Worm (Caenorhabditis elegans) whole organism, mixed stage, embryonic: ENCODE data around the gene W09D10.5.
A peak's percentile ranks its signal among the peaks of the same experiment; 100 is the strongest.

Experiments
- M03D4.4 ChIP-seq: sonication (generic microtip); optimal IDR thresholded peaks from 2 replicates; lab custom pipeline; 2017; ENCODE audit warnings: mild to moderate bottlenecking, missing genetic modification characterization, missing compliant biosample characterization
- bed-3 ChIP-seq: fragments of 200-800 bp; sonication (Bioruptor generic); optimal IDR thresholded peaks from 3 replicates; lab custom pipeline; 2018; ENCODE audit warnings: mild to moderate bottlenecking, missing genetic modification characterization, moderate library complexity, missing compliant biosample characterization
- blmp-1 ChIP-seq: fragments of 150-350 bp; optimal IDR thresholded peaks from 2 replicates; lab custom pipeline; 2014; ENCODE audit warnings: missing biosample characterization, missing genetic modification characterization
- ceh-39 ChIP-seq: fragments of 150-350 bp; optimal IDR thresholded peaks from 2 replicates; lab custom pipeline; 2014; ENCODE audit warnings: missing biosample characterization, missing genetic modification characterization
- ceh-43 ChIP-seq: fragments of 200-800 bp; sonication (Bioruptor generic); optimal IDR thresholded peaks from 2 replicates; lab custom pipeline; 2018; ENCODE audit warnings: mild to moderate bottlenecking, missing genetic modification characterization, moderate library complexity, missing compliant biosample characterization
- ceh-83 ChIP-seq: fragments of 200-800 bp; sonication (Bioruptor generic); optimal IDR thresholded peaks from 2 replicates; lab custom pipeline; 2018; ENCODE audit warnings: mild to moderate bottlenecking, missing genetic modification characterization, missing compliant biosample characterization
- ces-1 ChIP-seq: fragments of 150-350 bp; optimal IDR thresholded peaks from 2 replicates; lab custom pipeline; 2014; ENCODE audit warnings: missing biosample characterization, missing genetic modification reagents, missing genetic modification characterization
- cnd-1 ChIP-seq: fragments of 200-800 bp; sonication (Bioruptor generic); optimal IDR thresholded peaks from 2 replicates; lab custom pipeline; 2018; ENCODE audit warnings: mild to moderate bottlenecking, missing genetic modification characterization, missing compliant biosample characterization
- drap-1 ChIP-seq: fragments of 200-800 bp; sonication (Bioruptor generic); optimal IDR thresholded peaks from 3 replicates; lab custom pipeline; 2018; ENCODE audit warnings: mild to moderate bottlenecking, missing genetic modification characterization, missing compliant biosample characterization
- elt-1 ChIP-seq: sonication (generic microtip); optimal IDR thresholded peaks from 2 replicates; lab custom pipeline; 2017; ENCODE audit warnings: missing genetic modification characterization, mild to moderate bottlenecking, missing compliant biosample characterization, antibody characterized with exemption, moderate library complexity, borderline replicate concordance; ENCODE audit not compliant: insufficient read depth
- elt-3 ChIP-seq: fragments of 150-350 bp; optimal IDR thresholded peaks from 2 replicates; lab custom pipeline; 2014; ENCODE audit warnings: missing biosample characterization, missing genetic modification characterization
- flh-1 ChIP-seq: fragments of 200-800 bp; sonication (Bioruptor generic); optimal IDR thresholded peaks from 2 replicates; lab custom pipeline; 2018; ENCODE audit warnings: mild to moderate bottlenecking, missing genetic modification characterization, moderate library complexity, missing compliant biosample characterization
- ham-2 ChIP-seq: fragments of 200-800 bp; sonication (Bioruptor generic); optimal IDR thresholded peaks from 2 replicates; lab custom pipeline; 2018; ENCODE audit warnings: mild to moderate bottlenecking, missing genetic modification characterization, missing compliant biosample characterization
- hlh-1 ChIP-seq: fragments of 150-350 bp; optimal IDR thresholded peaks from 2 replicates; lab custom pipeline; 2014; ENCODE audit warnings: missing biosample characterization, missing genetic modification reagents, missing genetic modification characterization
- lin-13 ChIP-seq: fragments of 150-350 bp; optimal IDR thresholded peaks from 2 replicates; lab custom pipeline; 2014; ENCODE audit warnings: missing biosample characterization, missing genetic modification characterization
- lin-32 ChIP-seq: fragments of 200-800 bp; sonication (Bioruptor generic); optimal IDR thresholded peaks from 2 replicates; lab custom pipeline; 2018; ENCODE audit warnings: mild to moderate bottlenecking, missing genetic modification characterization, missing compliant biosample characterization
- lsy-2 ChIP-seq: fragments of 150-350 bp; optimal IDR thresholded peaks from 2 replicates; lab custom pipeline; 2014; ENCODE audit warnings: missing biosample characterization, missing genetic modification characterization
- mab-5 ChIP-seq: fragments of 150-350 bp; optimal IDR thresholded peaks from 2 replicates; lab custom pipeline; 2014; ENCODE audit warnings: missing biosample characterization, missing genetic modification characterization
- mep-1 ChIP-seq: fragments of 150-350 bp; optimal IDR thresholded peaks from 2 replicates; lab custom pipeline; 2017; ENCODE audit warnings: missing biosample characterization, missing genetic modification reagents, missing genetic modification characterization, inconsistent platforms
- mls-2 ChIP-seq: sonication (generic microtip); optimal IDR thresholded peaks from 2 replicates; lab custom pipeline; 2016; ENCODE audit warnings: mild to moderate bottlenecking, missing genetic modification characterization, moderate library complexity, missing compliant biosample characterization
- nhr-12 ChIP-seq: fragments of 150-350 bp; optimal IDR thresholded peaks from 2 replicates; lab custom pipeline; 2014; ENCODE audit warnings: missing biosample characterization, missing genetic modification characterization
- nhr-2 ChIP-seq: fragments of 150-350 bp; optimal IDR thresholded peaks from 2 replicates; lab custom pipeline; 2014; ENCODE audit warnings: missing biosample characterization, missing genetic modification characterization
- nhr-237 ChIP-seq: fragments of 150-350 bp; optimal IDR thresholded peaks from 2 replicates; lab custom pipeline; 2014; ENCODE audit warnings: missing biosample characterization, missing genetic modification characterization
- nhr-28 ChIP-seq: fragments of 150-350 bp; optimal IDR thresholded peaks from 2 replicates; lab custom pipeline; 2014; ENCODE audit warnings: missing biosample characterization, missing genetic modification characterization
- nhr-76 ChIP-seq: sonication (generic microtip); optimal IDR thresholded peaks from 2 replicates; lab custom pipeline; 2017; ENCODE audit warnings: missing biosample characterization, missing genetic modification characterization
- pha-4 ChIP-seq: fragments of 150-350 bp; optimal IDR thresholded peaks from 2 replicates; lab custom pipeline; 2018; ENCODE audit warnings: missing biosample characterization, missing genetic modification reagents, missing genetic modification characterization
- sem-2 ChIP-seq: fragments of 200-800 bp; sonication (Bioruptor generic); optimal IDR thresholded peaks from 2 replicates; lab custom pipeline; 2018; ENCODE audit warnings: mild to moderate bottlenecking, missing genetic modification characterization, missing compliant biosample characterization
- snpc-4 ChIP-seq: fragments of 150-350 bp; optimal IDR thresholded peaks from 2 replicates; lab custom pipeline; 2014; ENCODE audit warnings: missing biosample characterization, missing genetic modification characterization
- sptf-1 ChIP-seq: sonication (generic microtip); optimal IDR thresholded peaks from 2 replicates; lab custom pipeline; 2017; ENCODE audit warnings: mild to moderate bottlenecking, missing genetic modification characterization, moderate library complexity, missing compliant biosample characterization
- tbx-8 ChIP-seq: fragments of 200-800 bp; sonication (Bioruptor generic); optimal IDR thresholded peaks from 2 replicates; lab custom pipeline; 2018; ENCODE audit warnings: mild to moderate bottlenecking, missing genetic modification characterization, moderate library complexity, missing compliant biosample characterization
- unc-120 ChIP-seq: sonication (generic microtip); optimal IDR thresholded peaks from 2 replicates; lab custom pipeline; 2017; ENCODE audit warnings: missing genetic modification characterization, missing compliant biosample characterization; ENCODE audit not compliant: poor library complexity, severe bottlenecking
- unc-39 ChIP-seq: fragments of 150-350 bp; optimal IDR thresholded peaks from 2 replicates; lab custom pipeline; 2014; ENCODE audit warnings: missing biosample characterization, missing genetic modification characterization
- unc-62 ChIP-seq: fragments of 150-350 bp; optimal IDR thresholded peaks from 2 replicates; lab custom pipeline; 2014; ENCODE audit warnings: missing biosample characterization, missing genetic modification reagents, missing genetic modification characterization
- zip-8 ChIP-seq: fragments of 150-350 bp; optimal IDR thresholded peaks from 2 replicates; lab custom pipeline; 2014; ENCODE audit warnings: missing biosample characterization, missing genetic modification characterization
- ztf-11 ChIP-seq: fragments of 150-350 bp; optimal IDR thresholded peaks from 2 replicates; lab custom pipeline; 2014; ENCODE audit warnings: missing biosample characterization, missing genetic modification characterization

W09D10.5 gene

ce11 chrIII:10734511-10735233 lies 23.3 kb upstream of the W09D10.5 start:
- TF ChIP-seq snpc-4 (no peak), ceh-43 (GFP tag; lab: Kevin White, UChicago) (no peak), sem-2 (GFP tag; lab: Kevin White, UChicago) (no peak), unc-120 (tag; lab: Kevin White, UChicago) (no peak), bed-3 (GFP tag; lab: Kevin White, UChicago) (no peak), ceh-83 (no peak), unc-39 (tag; lab: Kevin White, UChicago) (no peak), elt-1 (no peak), mep-1 (tag; lab: Kevin White, UChicago) (no peak), flh-1 (GFP tag; lab: Kevin White, UChicago) (no peak)
- TF ChIP-seq, all 35 proteins: peak for 0

- TF ChIP-seq flh-1 (GFP tag; lab: Kevin White, UChicago): no peak
- TF ChIP-seq snpc-4: no peak
- no peak for TF ChIP-seq ztf-11 (tag; lab: Kevin White, UChicago)
- TF ChIP-seq tbx-8 (GFP tag; lab: Kevin White, UChicago): no peak
Measured at ce11 chrIII:10733300-10733699, 22.0 kb upstream of the W09D10.5 start.

ce11 chrIII:10730510-10730909 lies 19.2 kb upstream of the W09D10.5 start, which contains the start of gene tat-3:
Gene tat-3 (minus strand): TSS chrIII:10730705.
- TF ChIP-seq ceh-39 (no peak), nhr-12 (no peak), mep-1 (tag; lab: Kevin White, UChicago) (no peak), ceh-43 (GFP tag; lab: Kevin White, UChicago) (no peak)
- TF ChIP-seq, all 35 proteins: peak for 0

DNA sequence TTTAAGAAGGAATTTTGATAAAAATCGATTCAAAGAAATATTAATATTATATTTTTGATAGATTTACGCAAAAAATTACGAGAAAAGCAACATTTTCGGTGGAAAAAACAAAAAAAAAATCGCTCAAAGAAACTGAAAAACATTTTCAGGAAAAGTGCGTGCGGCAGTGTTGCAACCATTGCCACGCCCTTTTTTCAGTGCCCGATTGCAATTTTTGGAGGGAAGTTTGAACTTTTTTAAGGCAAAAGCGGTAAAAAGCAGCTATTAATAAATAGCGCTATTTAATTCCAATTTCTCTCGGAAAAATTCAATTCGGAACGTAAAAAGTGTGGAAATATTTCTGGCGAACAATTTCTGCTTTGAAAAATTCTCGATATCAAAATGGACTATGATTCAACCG lies 9.7 kb upstream of the W09D10.5 start:
- TF ChIP-seq hlh-1 (tag; lab: Kevin White, UChicago) (no peak), drap-1 (no peak), sptf-1 (no peak), blmp-1 (no peak), ceh-83 (no peak), M03D4.4 (tag; lab: Kevin White, UChicago) (no peak), nhr-2 (tag; lab: Kevin White, UChicago) (no peak), nhr-12 (no peak), unc-120 (tag; lab: Kevin White, UChicago) (no peak), flh-1 (GFP tag; lab: Kevin White, UChicago) (no peak), sem-2 (GFP tag; lab: Kevin White, UChicago) (no peak), pha-4 (tag; lab: Kevin White, UChicago) (no peak), ces-1 (GFP tag; lab: Kevin White, UChicago) (no peak), ceh-43 (GFP tag; lab: Kevin White, UChicago) (no peak), ham-2 (GFP tag; lab: Kevin White, UChicago) (no peak), mls-2 (no peak)

- TF ChIP-seq unc-120 (tag; lab: Kevin White, UChicago): peak; percentile 76
- peak; percentile 84 for TF ChIP-seq mep-1 (tag; lab: Kevin White, UChicago)
- TF ChIP-seq lsy-2 (tag; lab: Kevin White, UChicago): peak; percentile 40
- TF ChIP-seq ztf-11 (tag; lab: Kevin White, UChicago): no peak
- TF ChIP-seq ceh-39: peak; percentile 54
- no peak for TF ChIP-seq nhr-12
- TF ChIP-seq ceh-83: no peak
- TF ChIP-seq unc-39 (tag; lab: Kevin White, UChicago): no peak
- peak; percentile 43 for TF ChIP-seq lin-32 (GFP tag; lab: Kevin White, UChicago)
- peak; percentile 39 for TF ChIP-seq lin-13
- TF ChIP-seq drap-1: peak; percentile 60
- TF ChIP-seq mls-2: peak; percentile 80
- no peak for TF ChIP-seq nhr-28 (tag; lab: Kevin White, UChicago)
- TF ChIP-seq sptf-1: no peak
- TF ChIP-seq snpc-4: no peak
- TF ChIP-seq hlh-1 (tag; lab: Kevin White, UChicago): peak; percentile 94
- no peak for TF ChIP-seq elt-3 (tag; lab: Kevin White, UChicago)
- peak; percentile 46 for TF ChIP-seq cnd-1
- TF ChIP-seq ceh-43 (GFP tag; lab: Kevin White, UChicago): no peak
- TF ChIP-seq sem-2 (GFP tag; lab: Kevin White, UChicago): no peak
- peak; percentile 76 for TF ChIP-seq ces-1 (GFP tag; lab: Kevin White, UChicago)
- TF ChIP-seq mab-5 (tag; lab: Kevin White, UChicago): no peak
- no peak for TF ChIP-seq zip-8
- no peak for TF ChIP-seq flh-1 (GFP tag; lab: Kevin White, UChicago)
- peak; percentile 53 for TF ChIP-seq unc-62 (GFP tag; lab: Kevin White, UChicago)
- TF ChIP-seq elt-1: no peak
- TF ChIP-seq M03D4.4 (tag; lab: Kevin White, UChicago): no peak
- no peak for TF ChIP-seq ham-2 (GFP tag; lab: Kevin White, UChicago)
- no peak for TF ChIP-seq nhr-76 (tag; lab: Kevin White, UChicago)
- TF ChIP-seq nhr-2 (tag; lab: Kevin White, UChicago): no peak
- TF ChIP-seq bed-3 (GFP tag; lab: Kevin White, UChicago): no peak
- TF ChIP-seq nhr-237 (tag; lab: Kevin White, UChicago): peak; percentile 29
- no peak for TF ChIP-seq tbx-8 (GFP tag; lab: Kevin White, UChicago)
- peak; percentile 61 for TF ChIP-seq pha-4 (tag; lab: Kevin White, UChicago)
- no peak for TF ChIP-seq blmp-1
Measured at ce11 chrIII:10720170-10720569, 8.8 kb upstream of the W09D10.5 start.
